Worm (Caenorhabditis elegans) whole organism, late embryonic: ENCODE measurements around the gene B0507.3.

Experiments used
- ama-1 ChIP-seq: fragments of 150-350 bp; optimal IDR thresholded peaks from 2 replicates; lab custom pipeline; 2014
- hlh-8 ChIP-seq: sonication (generic microtip); optimal IDR thresholded peaks from 2 replicates; lab custom pipeline; 2016; ENCODE audit warnings: missing genotype, missing genetic modification characterization, missing compliant biosample characterization
- madf-2 ChIP-seq: sonication (generic microtip); optimal IDR thresholded peaks from 2 replicates; lab custom pipeline; 2017; ENCODE audit warnings: missing genetic modification characterization, missing compliant biosample characterization
- pha-4 ChIP-seq: fragments of 150-350 bp; optimal IDR thresholded peaks from 2 replicates; lab custom pipeline; 2018; ENCODE audit warnings: missing biosample characterization, missing genetic modification reagents, missing genetic modification characterization
- pqm-1 ChIP-seq: sonication (generic microtip); optimal IDR thresholded peaks from 2 replicates; lab custom pipeline; 2016; ENCODE audit warnings: missing genetic modification characterization, missing compliant biosample characterization
- ref-2 ChIP-seq: sonication (generic microtip); optimal IDR thresholded peaks from 2 replicates; lab custom pipeline; 2016; ENCODE audit warnings: missing genetic modification characterization, missing compliant biosample characterization
- rnt-1 ChIP-seq: sonication (generic microtip); optimal IDR thresholded peaks from 2 replicates; lab custom pipeline; 2016; ENCODE audit warnings: missing genetic modification characterization, missing compliant biosample characterization
- sox-4 ChIP-seq: sonication (generic microtip); optimal IDR thresholded peaks from 2 replicates; lab custom pipeline; 2017; ENCODE audit warnings: mild to moderate bottlenecking, missing genetic modification characterization, inconsistent platforms, missing compliant biosample characterization
- ttx-3 ChIP-seq: sonication (generic microtip); optimal IDR thresholded peaks from 2 replicates; lab custom pipeline; 2016; ENCODE audit warnings: missing genetic modification reagents, missing genetic modification characterization, missing compliant biosample characterization
- unc-3 ChIP-seq, 2 experiments: fragments of 200-800 bp in 1 of 2; sonication (Bioruptor generic) in 1 of 2; sonication (generic microtip) in 1 of 2; conservative IDR thresholded peaks in 1 of 2; optimal IDR thresholded peaks in 1 of 2; 2 replicates each; pipeline versions ENCODE4 v1.3.6 to Lab custom; 2016 to 2022; ENCODE audit warnings: missing compliant biosample characterization in 2 of 2, missing genetic modification characterization in 2 of 2, missing genetic modification reagents in 1 of 2

DNA sequence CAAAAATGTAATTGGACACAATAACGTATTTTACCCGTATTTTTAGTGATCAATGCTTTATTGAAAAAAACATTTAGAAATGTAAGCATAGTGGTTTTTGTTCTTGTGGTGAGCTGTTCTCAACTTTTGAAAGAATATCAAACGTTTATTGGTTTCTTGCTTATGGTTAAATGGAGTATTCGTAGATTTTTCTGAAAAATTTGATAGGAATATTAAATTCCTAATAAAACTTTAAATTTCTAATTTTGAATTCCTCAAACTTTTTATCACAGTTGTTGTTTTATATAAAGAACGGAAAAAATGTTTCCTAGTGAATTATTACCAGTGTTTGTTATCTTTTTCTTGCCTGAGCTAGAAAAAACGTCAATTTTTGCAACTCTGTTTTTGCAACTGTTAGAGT is 15.3 kb upstream of the B0507.3 start, which contains the start of gene B0507.5:
- TF ChIP-seq madf-2 (tag; lab: Kevin White, UChicago), result no peak
- TF ChIP-seq pha-4 (tag; lab: Kevin White, UChicago), result no peak
- TF ChIP-seq sox-4, result no peak
- TF ChIP-seq ttx-3 (tag; lab: Kevin White, UChicago), result no peak
- no peak for TF ChIP-seq ref-2 (tag; lab: Kevin White, UChicago)
- TF ChIP-seq ama-1, result no peak
- no peak for TF ChIP-seq unc-3 (GFP tag; conservative IDR thresholded peaks at IDR 0.05; lab: Robert Waterston, UW)
- no peak for TF ChIP-seq unc-3 (tag; optimal IDR thresholded peaks at IDR 0.05; lab: Kevin White, UChicago)
- TF ChIP-seq hlh-8 (tag; lab: Kevin White, UChicago), result no peak
- no peak for TF ChIP-seq rnt-1 (tag; lab: Kevin White, UChicago)
- TF ChIP-seq pqm-1 (tag; lab: Kevin White, UChicago), result no peak
